Worm (Caenorhabditis elegans) whole organism, L3 larva: ENCODE results near the gene B0250.8.

Source experiments
- ZK546.5 ChIP-seq: sonication (generic microtip); optimal IDR thresholded peaks from 2 replicates; lab custom pipeline; 2017; ENCODE audit warnings: missing biosample characterization, missing genetic modification characterization
- aly-2 ChIP-seq: fragments of 150-350 bp; optimal IDR thresholded peaks from 2 replicates; lab custom pipeline; 2014; ENCODE audit warnings: missing biosample characterization, missing genetic modification characterization
- ceh-82 ChIP-seq: fragments of 150-350 bp; optimal IDR thresholded peaks from 2 replicates; lab custom pipeline; 2014; ENCODE audit warnings: missing biosample characterization, missing genetic modification characterization
- elt-3 ChIP-seq, 3 experiments: fragments of 150-350 bp in 1 of 3; sonication (generic microtip) in 2 of 3; optimal IDR thresholded peaks; 2 replicates in 2 of 3; 4 replicates in 1 of 3; lab custom pipeline; 2014 to 2017; ENCODE audit warnings: missing biosample characterization in 3 of 3, missing genetic modification characterization in 3 of 3
- fkh-10 ChIP-seq: sonication (generic microtip); optimal IDR thresholded peaks from 2 replicates; lab custom pipeline; 2017; ENCODE audit warnings: missing biosample characterization, missing genetic modification reagents, missing genetic modification characterization
- fos-1 ChIP-seq: fragments of 150-350 bp; optimal IDR thresholded peaks from 2 replicates; lab custom pipeline; 2014; ENCODE audit warnings: missing biosample characterization, missing genetic modification characterization
- nhr-11 ChIP-seq: fragments of 150-350 bp; optimal IDR thresholded peaks from 2 replicates; lab custom pipeline; 2014; ENCODE audit warnings: missing biosample characterization, missing genetic modification characterization
- nhr-77 ChIP-seq: fragments of 150-350 bp; optimal IDR thresholded peaks from 2 replicates; lab custom pipeline; 2014; ENCODE audit warnings: missing biosample characterization, missing genetic modification characterization
- pha-4 ChIP-seq: fragments of 150-350 bp; optimal IDR thresholded peaks from 2 replicates; lab custom pipeline; 2014; ENCODE audit warnings: missing biosample characterization, missing genetic modification reagents, missing genetic modification characterization
- sea-2 ChIP-seq: fragments of 150-350 bp; sonication (generic microtip); optimal IDR thresholded peaks from 4 replicates; lab custom pipeline; 2014; ENCODE audit warnings: missing biosample characterization, missing genetic modification reagents, missing genetic modification characterization
- skn-1 ChIP-seq: fragments of 150-350 bp; optimal IDR thresholded peaks from 2 replicates; lab custom pipeline; 2014; ENCODE audit warnings: missing biosample characterization, missing genetic modification characterization
- snpc-4 ChIP-seq: fragments of 150-350 bp; optimal IDR thresholded peaks from 2 replicates; lab custom pipeline; 2014; ENCODE audit warnings: missing biosample characterization, missing genetic modification characterization
- unc-62 ChIP-seq: fragments of 150-350 bp; sonication (generic microtip); optimal IDR thresholded peaks from 4 replicates; lab custom pipeline; 2014; ENCODE audit warnings: missing biosample characterization, missing genetic modification reagents, missing genetic modification characterization

- TF ChIP-seq nhr-77 = no peak
- no peak for TF ChIP-seq unc-62 (GFP tag; lab: Kevin White, UChicago)
- TF ChIP-seq ceh-82 = no peak
- no peak for TF ChIP-seq ZK546.5
- no peak for TF ChIP-seq sea-2 (GFP tag; lab: Kevin White, UChicago)
- no peak for TF ChIP-seq nhr-11 (tag; lab: Kevin White, UChicago)
- TF ChIP-seq fos-1 (tag; lab: Kevin White, UChicago) = no peak
- TF ChIP-seq pha-4 = no peak
- no peak for TF ChIP-seq snpc-4 (tag; lab: Kevin White, UChicago)
- no peak for TF ChIP-seq elt-3 (tag; optimal IDR thresholded peaks at IDR 0.05; lab: Kevin White, UChicago)
- TF ChIP-seq fkh-10 (GFP tag; lab: Kevin White, UChicago) = no peak
- no peak for TF ChIP-seq skn-1 (tag; lab: Kevin White, UChicago)
- no peak for TF ChIP-seq aly-2 (tag; lab: Kevin White, UChicago)
Measured at ce11 chrV:20460808-20461207, 9.5 kb downstream of the B0250.8 start, which contains the start of gene B0250.18.
